Fruit fly (Drosophila melanogaster): ENCODE measurements around the gene gammaSnap2.

gammaSnap2 gene

dm6 chr3R:10099401-10099848 is 21.8 kb downstream of the gammaSnap2 start (continued):
- no peak for TF ChIP-seq CG13424 (tag; optimal IDR thresholded peaks at IDR 0.05)
- no peak for TF ChIP-seq tx (GFP tag; optimal IDR thresholded peaks at IDR 0.05)
- TF ChIP-seq Sox102F (GFP tag; optimal IDR thresholded peaks at IDR 0.05), result no peak
- TF ChIP-seq CG4328 (GFP tag; optimal IDR thresholded peaks at IDR 0.05), result no peak
- no peak for TF ChIP-seq Dp (GFP tag; optimal IDR thresholded peaks at IDR 0.05)
- no peak for TF ChIP-seq CG6683 (GFP tag; optimal IDR thresholded peaks at IDR 0.05)
- no peak for TF ChIP-seq ash1 (GFP tag; optimal IDR thresholded peaks at IDR 0.05)
- TF ChIP-seq CG31388 (GFP tag; optimal IDR thresholded peaks at IDR 0.05), result no peak
- no peak for TF ChIP-seq pita (GFP tag; optimal IDR thresholded peaks at IDR 0.05)
- no peak for TF ChIP-seq dati (GFP tag; IDR thresholded peaks at IDR 0.05)
- TF ChIP-seq prd (optimal IDR thresholded peaks at IDR 0.05), result no peak
- TF ChIP-seq prd (GFP tag; IDR thresholded peaks at IDR 0.05), result no peak
- TF ChIP-seq bcd (GFP tag; optimal IDR thresholded peaks at IDR 0.05), result no peak
- TF ChIP-seq CG33557 (GFP tag; optimal IDR thresholded peaks at IDR 0.05), result no peak
- TF ChIP-seq jumu (GFP tag; optimal IDR thresholded peaks at IDR 0.05), result no peak
- TF ChIP-seq phol (tag; optimal IDR thresholded peaks at IDR 0.05), result no peak
- no peak for TF ChIP-seq vnd (GFP tag; IDR thresholded peaks at IDR 0.05; ENCODE audit: partially characterized antibody)
- no peak for TF ChIP-seq unc-4 (GFP tag; IDR thresholded peaks at IDR 0.05; ENCODE audit: partially characterized antibody)
- no peak for TF ChIP-seq CG10321 (GFP tag; IDR thresholded peaks at IDR 0.05)
- no peak for TF ChIP-seq slou (GFP tag; optimal IDR thresholded peaks at IDR 0.05)
- no peak for TF ChIP-seq ham (GFP tag; IDR thresholded peaks at IDR 0.05)
- no peak for TF ChIP-seq Lhr (GFP tag; optimal IDR thresholded peaks at IDR 0.05)
- TF ChIP-seq fu2 (GFP tag; optimal IDR thresholded peaks at IDR 0.05), result no peak
- TF ChIP-seq stwl (tag; optimal IDR thresholded peaks at IDR 0.05), result no peak
- TF ChIP-seq inv (GFP tag; IDR thresholded peaks at IDR 0.05; ENCODE audit: partially characterized antibody), result no peak
- no peak for TF ChIP-seq E2f2 (GFP tag; IDR thresholded peaks at IDR 0.05)
- no peak for TF ChIP-seq unpg (GFP tag; optimal IDR thresholded peaks at IDR 0.05)
- TF ChIP-seq bab2 (GFP tag; optimal IDR thresholded peaks at IDR 0.05), result no peak
- TF ChIP-seq lbe (GFP tag; optimal IDR thresholded peaks at IDR 0.05), result no peak
- no peak for TF ChIP-seq CG14441 (GFP tag; IDR thresholded peaks at IDR 0.05)
- no peak for TF ChIP-seq pan (optimal IDR thresholded peaks at IDR 0.05)
- peak in 1 of 2 experiments; percentile 16 for TF ChIP-seq pan (GFP tag; optimal IDR thresholded peaks at IDR 0.05 in 1 of 2, IDR thresholded peaks at IDR 0.05 in 1 of 2)
- no peak for TF ChIP-seq mld (GFP tag; IDR thresholded peaks at IDR 0.05; ENCODE audit: partially characterized antibody)
- TF ChIP-seq sqz (GFP tag; optimal IDR thresholded peaks at IDR 0.05), result no peak
- no peak for TF ChIP-seq shn (GFP tag; optimal IDR thresholded peaks at IDR 0.05)
- TF ChIP-seq ewg (GFP tag; optimal IDR thresholded peaks at IDR 0.05), result no peak
- TF ChIP-seq MBD-R2 (GFP tag; IDR thresholded peaks at IDR 0.05), result peak; percentile 17; the same call in 1 of the 2 replicates
- TF ChIP-seq lilli (GFP tag; optimal IDR thresholded peaks at IDR 0.05), result no peak
- peak; percentile 31 for TF ChIP-seq CG5180 (GFP tag; optimal IDR thresholded peaks at IDR 0.05)
- TF ChIP-seq otp (GFP tag; IDR thresholded peaks at IDR 0.05), result no peak
- TF ChIP-seq CG9609 (GFP tag; optimal IDR thresholded peaks at IDR 0.05), result no peak
- TF ChIP-seq emc (GFP tag; optimal IDR thresholded peaks at IDR 0.05), result no peak
- TF ChIP-seq Lim3 (GFP tag; IDR thresholded peaks at IDR 0.05), result no peak
- no peak for TF ChIP-seq trh (GFP tag; optimal IDR thresholded peaks at IDR 0.05)
- TF ChIP-seq aop (GFP tag; IDR thresholded peaks at IDR 0.05), result no peak
- peak; percentile 86 for TF ChIP-seq exex (tag; optimal IDR thresholded peaks at IDR 0.05)
- TF ChIP-seq chif (GFP tag; optimal IDR thresholded peaks at IDR 0.05), result no peak
- no peak for TF ChIP-seq CG1832 (GFP tag; optimal IDR thresholded peaks at IDR 0.05)
- no peak for TF ChIP-seq btn (GFP tag; optimal IDR thresholded peaks at IDR 0.05)
- no peak for TF ChIP-seq CG4424 (GFP tag; optimal IDR thresholded peaks at IDR 0.05)
- TF ChIP-seq sug (tag; optimal IDR thresholded peaks at IDR 0.05), result peak; percentile 92
- no peak for TF ChIP-seq CG2202 (tag; optimal IDR thresholded peaks at IDR 0.05)

All from whole organism, embryonic.